Worm (Caenorhabditis elegans) whole organism, midembryonic: ENCODE measurements around the gene C02F4.4.

ENCODE experiments used
- T22C8.4 ChIP-seq: fragments of 200-800 bp; sonication (Bioruptor generic); IDR thresholded peaks from 2 replicates; pipeline ENCODE4 v1.3.6; 2022; ENCODE audit warnings: missing genetic modification characterization, missing compliant biosample characterization
- cog-1 ChIP-seq: sonication (generic microtip); optimal IDR thresholded peaks from 2 replicates; lab custom pipeline; 2016; ENCODE audit warnings: missing genetic modification characterization, missing compliant biosample characterization
- flt-1 ChIP-seq: fragments of 200-800 bp; sonication (Bioruptor generic); IDR thresholded peaks from 2 replicates; pipeline ENCODE4 v1.3.6; 2022; ENCODE audit warnings: missing genetic modification characterization, missing compliant biosample characterization
- klf-2 ChIP-seq: fragments of 200-800 bp; sonication (Bioruptor generic); conservative IDR thresholded peaks from 2 replicates; pipeline ENCODE4 v1.3.6; 2022; ENCODE audit warnings: missing genetic modification reagents, missing genetic modification characterization, missing compliant biosample characterization
- med-1 ChIP-seq: sonication (generic microtip); optimal IDR thresholded peaks from 2 replicates; lab custom pipeline; 2017; ENCODE audit warnings: missing genetic modification characterization, mild to moderate bottlenecking, missing compliant biosample characterization, antibody characterized with exemption, missing genetic modification reagents; ENCODE audit not compliant: insufficient read depth
- ref-1 ChIP-seq: fragments of 200-800 bp; sonication (Bioruptor generic); conservative IDR thresholded peaks from 2 replicates; pipeline ENCODE4 v1.3.6; 2022; ENCODE audit warnings: missing genetic modification reagents, missing genetic modification characterization, missing compliant biosample characterization
- tab-1 ChIP-seq: fragments of 200-800 bp; sonication (Bioruptor generic); IDR thresholded peaks from 2 replicates; pipeline ENCODE4 v1.3.6; 2022; ENCODE audit warnings: missing genetic modification characterization, missing compliant biosample characterization
- ztf-23 ChIP-seq: fragments of 200-800 bp; sonication (Bioruptor generic); IDR thresholded peaks from 2 replicates; pipeline ENCODE4 v1.3.6; 2022; ENCODE audit warnings: missing genetic modification reagents, missing genetic modification characterization, missing compliant biosample characterization
- ztf-29 ChIP-seq: fragments of 200-800 bp; sonication (Bioruptor generic); IDR thresholded peaks from 2 replicates; pipeline ENCODE4 v1.3.6; 2022; ENCODE audit warnings: missing genetic modification reagents, missing genetic modification characterization, missing compliant biosample characterization

The C02F4.4 gene

DNA sequence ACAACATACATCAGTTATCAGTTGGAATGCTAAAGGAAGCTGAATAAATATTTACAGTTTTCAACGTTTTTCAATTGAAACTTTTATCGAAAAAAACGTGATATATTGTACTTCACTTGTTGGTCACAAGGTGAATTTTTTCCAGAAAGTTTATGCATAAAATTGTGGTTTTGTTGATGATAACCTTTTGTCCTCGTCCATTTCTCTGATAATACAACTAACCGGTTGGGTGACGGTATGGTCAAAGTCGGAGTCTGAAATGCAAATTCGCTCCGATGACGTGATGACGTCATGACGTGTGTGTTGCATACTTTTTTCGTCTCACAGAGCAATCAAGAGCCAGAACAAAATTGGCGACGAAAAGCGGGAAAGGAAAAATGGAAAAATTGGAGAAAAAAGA lies 3.6 kb downstream of the C02F4.4 start:
- TF ChIP-seq ztf-29 (GFP tag; lab: Robert Waterston, UW): no peak

DNA sequence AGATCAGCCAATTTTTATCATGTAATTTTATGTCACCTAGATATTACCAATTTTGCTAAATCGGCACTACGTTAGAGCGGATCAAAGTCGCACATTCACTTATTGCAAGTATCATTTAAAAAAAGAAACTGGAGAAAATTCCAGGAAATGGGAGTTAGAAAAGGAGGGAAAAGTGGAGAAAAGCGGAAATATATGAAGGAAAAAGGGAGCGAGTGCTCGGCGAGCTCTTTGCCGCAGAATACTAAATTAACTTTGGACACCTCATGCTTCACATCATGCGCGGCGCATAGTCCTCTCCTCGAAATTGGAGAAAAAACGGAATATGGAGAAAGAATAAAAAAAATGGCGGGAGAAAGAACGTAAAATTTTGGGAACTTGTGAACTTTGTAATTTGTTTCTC lies 7.4 kb downstream of the C02F4.4 start:
- TF ChIP-seq klf-2 (GFP tag; lab: Robert Waterston, UW) (no peak), ref-1 (GFP tag; lab: Robert Waterston, UW) (no peak), cog-1 (no peak), ztf-29 (GFP tag; lab: Robert Waterston, UW) (no peak), T22C8.4 (GFP tag; lab: Robert Waterston, UW) (no peak), med-1 (GFP tag; lab: Kevin White, UChicago) (no peak), flt-1 (GFP tag; lab: Robert Waterston, UW) (no peak), ztf-23 (GFP tag; lab: Robert Waterston, UW) (no peak), tab-1 (GFP tag; lab: Robert Waterston, UW) (no peak)

DNA sequence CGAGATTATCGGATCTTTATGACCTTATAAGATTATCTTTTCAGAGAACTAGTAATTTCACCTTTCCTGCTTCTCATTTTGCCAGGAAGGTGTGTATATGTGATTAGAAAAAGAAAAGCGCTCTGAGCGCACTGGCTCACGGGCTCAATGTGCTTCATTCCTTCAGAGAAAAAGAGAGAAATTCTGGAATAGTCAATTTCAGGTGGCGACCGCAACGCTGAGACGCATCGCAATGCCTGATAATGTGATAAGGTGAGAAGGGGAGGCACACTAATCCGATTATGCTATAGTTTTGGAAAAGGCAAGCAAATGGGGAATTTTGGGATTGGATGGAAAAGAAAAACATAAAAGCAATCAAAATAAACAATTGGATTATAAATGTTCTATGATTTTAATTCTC lies 9.0 kb downstream of the C02F4.4 start:
- TF ChIP-seq ztf-23 (GFP tag; lab: Robert Waterston, UW): no peak

DNA sequence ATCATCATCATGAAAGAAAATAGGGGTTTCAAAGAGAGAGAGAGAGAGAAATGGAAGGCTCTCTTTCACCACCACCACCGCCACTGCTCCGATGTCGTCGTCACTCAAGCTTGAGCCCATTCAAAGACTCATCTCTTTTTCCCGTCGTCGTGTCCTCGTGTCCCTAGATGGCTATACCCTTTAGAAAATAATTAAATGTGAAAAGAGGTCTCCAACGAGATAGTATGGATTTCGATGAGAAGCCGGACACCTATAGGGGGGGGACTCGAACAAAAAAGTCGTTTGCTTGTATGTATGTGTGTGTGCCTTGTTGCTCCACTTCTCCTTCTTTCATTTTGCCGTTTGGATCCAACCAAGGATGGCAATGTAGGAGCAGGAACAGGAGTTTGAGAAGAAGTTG lies 10.0 kb downstream of the C02F4.4 start:
- TF ChIP-seq tab-1 (GFP tag; lab: Robert Waterston, UW): no peak
- TF ChIP-seq ztf-23 (GFP tag; lab: Robert Waterston, UW): no peak
- TF ChIP-seq ztf-29 (GFP tag; lab: Robert Waterston, UW): no peak
- TF ChIP-seq klf-2 (GFP tag; lab: Robert Waterston, UW): no peak
- no peak for TF ChIP-seq T22C8.4 (GFP tag; lab: Robert Waterston, UW)
- TF ChIP-seq flt-1 (GFP tag; lab: Robert Waterston, UW): 0 out of 2 replicates have a peak, but pooled peaks have one; percentile 11
- TF ChIP-seq med-1 (GFP tag; lab: Kevin White, UChicago): no peak

DNA sequence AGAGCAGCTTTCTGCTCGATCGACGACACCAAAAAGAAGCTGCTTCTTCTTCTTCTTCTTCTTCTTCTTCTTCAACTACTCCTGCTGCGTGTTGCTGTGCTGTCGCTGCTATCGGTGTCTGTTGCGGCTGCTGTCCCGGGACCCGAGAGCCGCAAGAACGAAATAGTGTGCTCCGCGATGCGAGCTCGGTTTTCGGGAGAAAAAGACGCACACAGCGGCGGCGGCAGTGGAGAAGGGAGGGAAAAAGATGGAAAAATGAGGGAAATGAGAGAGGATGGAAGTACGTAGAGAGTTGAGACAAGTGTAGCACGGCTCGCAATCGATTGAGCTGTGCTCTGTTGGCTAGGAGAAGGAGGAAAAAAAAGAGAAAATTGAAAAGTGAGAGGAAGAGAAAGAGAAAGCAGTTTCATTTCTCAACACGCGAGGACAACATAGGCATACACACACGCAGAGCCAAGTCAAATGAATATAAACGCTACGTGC lies 11.2 kb downstream of the C02F4.4 start:
- peak; percentile 38 for TF ChIP-seq cog-1
- peak; percentile 75 for TF ChIP-seq T22C8.4 (GFP tag; lab: Robert Waterston, UW)
- TF ChIP-seq ztf-29 (GFP tag; lab: Robert Waterston, UW): no peak
- TF ChIP-seq klf-2 (GFP tag; lab: Robert Waterston, UW): no peak

DNA sequence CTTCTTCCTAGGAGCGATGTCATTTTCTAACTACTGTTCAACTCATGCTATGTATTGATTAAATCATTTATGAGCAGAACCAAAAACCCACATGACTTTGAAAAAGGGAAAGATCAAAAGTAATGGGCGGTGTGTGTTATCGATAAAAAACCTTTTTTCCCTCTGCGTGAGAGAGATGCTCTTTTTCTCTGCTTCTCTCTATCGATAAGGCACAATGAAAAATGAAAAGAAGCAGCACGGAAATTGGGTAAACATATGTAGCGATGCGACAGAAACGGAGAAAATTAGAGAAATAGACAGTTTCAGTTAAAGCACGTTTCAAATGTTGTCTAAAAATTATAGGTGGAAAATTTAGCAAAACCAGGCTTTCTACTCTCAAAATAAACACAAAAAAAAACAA lies 12.7 kb downstream of the C02F4.4 start:
- TF ChIP-seq ztf-29 (GFP tag; lab: Robert Waterston, UW) (no peak), T22C8.4 (GFP tag; lab: Robert Waterston, UW) (no peak), tab-1 (GFP tag; lab: Robert Waterston, UW) (no peak), klf-2 (GFP tag; lab: Robert Waterston, UW) (no peak), ref-1 (GFP tag; lab: Robert Waterston, UW) (no peak), cog-1 (no peak), flt-1 (GFP tag; lab: Robert Waterston, UW) (no peak), med-1 (GFP tag; lab: Kevin White, UChicago) (no peak), ztf-23 (GFP tag; lab: Robert Waterston, UW) (no peak)

DNA sequence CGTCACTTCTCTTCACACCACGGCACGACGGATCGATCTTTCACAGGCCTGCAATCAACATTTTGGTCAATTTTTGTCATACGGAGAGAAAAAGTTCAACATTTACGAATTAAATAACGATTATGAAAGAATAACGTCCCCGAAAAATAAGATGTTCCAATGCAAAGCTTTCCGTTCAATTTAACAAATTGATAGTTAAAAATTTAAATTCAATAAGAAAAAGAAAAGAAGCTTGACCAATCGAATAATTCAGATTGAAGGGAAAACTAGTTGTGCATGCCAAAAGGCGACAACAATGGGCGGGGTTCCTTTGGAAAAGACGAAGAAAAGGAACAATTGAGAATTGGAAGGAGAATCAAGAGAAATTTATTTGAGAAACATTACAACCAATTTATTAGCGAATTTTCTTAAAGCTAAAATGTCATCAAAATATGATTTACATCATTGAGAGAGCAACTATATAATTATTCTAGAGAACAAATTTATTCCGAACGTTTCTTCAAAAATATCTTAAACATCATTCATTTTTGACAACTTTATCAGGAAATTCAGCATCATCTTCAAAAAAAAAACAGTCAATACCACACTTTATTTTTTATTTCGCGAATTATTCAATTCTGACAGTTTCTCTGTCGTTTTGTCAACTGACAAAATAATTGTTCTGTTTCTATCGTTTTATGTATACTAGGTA lies 13.3 kb downstream of the C02F4.4 start, which contains the start of gene tax-6:
tax-6 (minus strand) TSS at position 51 of the 691 bp plus-strand sequence.
- TF ChIP-seq klf-2 (GFP tag; lab: Robert Waterston, UW) (no peak), T22C8.4 (GFP tag; lab: Robert Waterston, UW) (no peak), ztf-29 (GFP tag; lab: Robert Waterston, UW) (no peak), med-1 (GFP tag; lab: Kevin White, UChicago) (no peak), flt-1 (GFP tag; lab: Robert Waterston, UW) (no peak), tab-1 (GFP tag; lab: Robert Waterston, UW) (no peak), ztf-23 (GFP tag; lab: Robert Waterston, UW) (no peak), ref-1 (GFP tag; lab: Robert Waterston, UW) (no peak), cog-1 (no peak)

DNA sequence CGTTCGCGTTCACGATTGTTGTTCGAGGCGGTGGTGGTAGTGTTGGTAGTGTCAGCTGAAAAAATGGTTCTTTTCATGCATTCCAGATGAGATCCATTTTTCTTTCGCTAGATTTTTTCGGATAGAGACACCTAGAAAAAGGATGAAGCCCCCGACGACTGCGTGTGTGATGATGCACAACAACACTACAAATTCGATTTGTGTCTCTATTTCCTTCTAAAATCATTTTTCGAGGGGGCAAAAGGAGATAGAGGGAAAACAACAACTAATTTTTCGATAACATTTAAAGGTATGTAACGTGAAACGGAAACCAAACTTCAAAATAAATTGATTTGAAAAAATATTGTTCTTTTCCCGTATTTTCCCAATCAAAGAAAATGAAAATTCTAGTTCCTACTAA lies 14.5 kb downstream of the C02F4.4 start:
- no peak for TF ChIP-seq flt-1 (GFP tag; lab: Robert Waterston, UW)
- no peak for TF ChIP-seq tab-1 (GFP tag; lab: Robert Waterston, UW)
- TF ChIP-seq ztf-23 (GFP tag; lab: Robert Waterston, UW): no peak
- no peak for TF ChIP-seq T22C8.4 (GFP tag; lab: Robert Waterston, UW)
- TF ChIP-seq klf-2 (GFP tag; lab: Robert Waterston, UW): no peak
- TF ChIP-seq ztf-29 (GFP tag; lab: Robert Waterston, UW): no peak
- no peak for TF ChIP-seq cog-1
- TF ChIP-seq ref-1 (GFP tag; lab: Robert Waterston, UW): no peak
- TF ChIP-seq med-1 (GFP tag; lab: Kevin White, UChicago): no peak

DNA sequence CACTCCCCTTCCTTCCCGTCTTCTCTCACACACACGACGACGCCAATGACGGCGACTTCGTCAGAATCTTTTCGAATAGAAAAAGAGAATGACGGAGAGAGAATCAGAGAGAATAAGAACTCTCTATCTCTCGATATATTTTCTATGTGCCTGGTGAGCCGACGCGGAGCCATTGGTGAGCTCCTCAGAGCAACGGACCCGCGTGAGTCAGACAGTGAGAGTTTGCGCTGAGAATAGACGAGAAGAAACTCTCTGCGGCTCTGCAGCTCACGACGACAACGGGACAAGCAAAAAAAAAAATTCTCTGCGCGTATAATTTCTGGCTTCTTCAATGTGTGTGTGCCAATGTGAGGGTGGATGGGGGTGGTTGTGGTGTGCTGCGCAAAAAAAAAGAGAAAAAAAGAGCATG lies 15.1 kb downstream of the C02F4.4 start:
- no peak for TF ChIP-seq klf-2 (GFP tag; lab: Robert Waterston, UW)
- 0 out of 2 replicates have a peak, but pooled peaks have one; percentile 43 for TF ChIP-seq ztf-23 (GFP tag; lab: Robert Waterston, UW)

DNA sequence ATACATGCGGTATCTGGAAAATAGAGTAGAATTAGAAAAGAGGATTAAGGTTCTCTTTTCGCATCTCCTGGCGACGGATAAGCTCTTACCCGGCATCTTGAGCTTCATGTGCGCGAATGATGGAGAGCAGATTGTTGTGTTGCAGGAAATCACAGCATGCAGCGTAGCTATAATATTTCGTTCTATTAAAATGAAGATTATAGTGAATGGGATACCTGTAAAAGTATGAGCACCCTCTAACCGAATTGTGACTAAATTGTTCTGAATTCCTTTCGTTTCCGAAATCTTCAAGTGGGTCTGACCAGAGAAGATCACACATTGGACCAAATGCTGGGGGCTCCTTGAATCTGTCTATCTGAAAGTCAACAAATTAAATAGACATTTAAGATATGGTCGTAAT lies 16.6 kb downstream of the C02F4.4 start:
- no peak for TF ChIP-seq cog-1
- TF ChIP-seq ref-1 (GFP tag; lab: Robert Waterston, UW): no peak
